Fruit fly (Drosophila melanogaster) whole organism, pupa: ENCODE measurements around the gene alpha-Est7.

Experiments used
- CG10348 ChIP-seq: fragments of 200-800 bp; sonication (Bioruptor generic); IDR thresholded peaks from 2 replicates; pipeline ENCODE4 v1.3.6; 2022; ENCODE audit warnings: missing biosample characterization, missing genetic modification characterization
- CG14655 ChIP-seq: fragments of 200-800 bp; sonication (Bioruptor generic); optimal IDR thresholded peaks from 3 replicates; lab custom pipeline; 2017; ENCODE audit warnings: mild to moderate bottlenecking, missing biosample characterization, missing genetic modification reagents, missing genetic modification characterization
- CG17806 ChIP-seq: fragments of 200-800 bp; sonication (Bioruptor generic); optimal IDR thresholded peaks from 2 replicates; lab custom pipeline; 2018; ENCODE audit warnings: missing biosample characterization, mild to moderate bottlenecking, missing genetic modification characterization, moderate library complexity
- CG8159 ChIP-seq: fragments of 200-800 bp; sonication (Bioruptor generic); optimal IDR thresholded peaks from 3 replicates; lab custom pipeline; 2018; ENCODE audit warnings: missing biosample characterization, mild to moderate bottlenecking, missing genetic modification characterization, moderate library complexity
- CG8301 ChIP-seq: fragments of 200-800 bp; sonication (Bioruptor generic); optimal IDR thresholded peaks from 2 replicates; lab custom pipeline; 2018; ENCODE audit warnings: missing biosample characterization, mild to moderate bottlenecking, missing genetic modification characterization
- fd96Ca ChIP-seq: fragments of 200-800 bp; sonication (Bioruptor generic); IDR thresholded peaks from 3 replicates; pipeline ENCODE4 v1.3.6; 2022; ENCODE audit warnings: missing biosample characterization, missing genetic modification characterization

DNA sequence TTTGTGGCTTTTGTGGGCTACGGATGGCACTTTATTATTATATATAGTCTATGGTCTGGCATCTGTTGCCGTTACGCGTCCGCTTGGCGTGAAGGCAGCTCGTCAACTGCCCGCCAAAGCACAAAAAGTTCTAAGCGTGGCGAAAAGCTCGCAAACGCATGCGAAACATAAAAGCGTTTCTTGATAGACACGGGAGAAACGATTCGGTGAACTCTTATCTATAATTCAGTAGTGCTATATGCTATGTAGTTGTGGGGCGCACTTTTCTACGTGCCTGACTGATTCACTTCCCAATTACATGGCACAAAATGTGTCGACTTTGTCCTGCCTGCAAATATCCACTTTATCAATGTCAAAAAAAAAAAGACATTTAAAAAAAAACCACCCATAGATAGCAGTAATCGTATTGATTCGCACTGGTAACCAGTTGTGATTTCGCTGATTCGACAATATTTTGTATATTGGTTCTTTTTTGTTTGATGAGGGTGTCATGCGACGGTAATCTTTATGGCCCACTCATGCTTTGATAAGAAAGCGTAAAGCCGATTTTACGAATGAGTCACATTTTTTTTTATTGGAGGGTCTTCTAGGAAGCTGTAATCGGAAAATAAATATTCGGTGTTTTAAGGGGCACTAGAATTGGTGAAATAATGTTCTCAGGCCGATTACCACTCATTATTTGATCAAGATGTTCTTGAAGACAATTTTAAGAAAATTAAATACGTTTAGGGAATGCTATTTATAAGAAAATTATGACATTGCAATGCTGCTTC, 18.4 kb downstream of the alpha-Est7 start, which contains the start of gene alpha-Est9:
- TF ChIP-seq fd96Ca (GFP tag; lab: Robert Waterston, UW) (no peak), CG8301 (tag; lab: Kevin White, UChicago) (no peak), CG8159 (tag; lab: Kevin White, UChicago) (no peak), CG17806 (tag; lab: Kevin White, UChicago) (no peak), CG10348 (GFP tag; lab: Robert Waterston, UW) (no peak), CG14655 (no peak)
